Worm (Caenorhabditis elegans): ENCODE data around the gene oma-1.

ce11 chrIV:8850807-8851206, 38.0 kb upstream of the oma-1 start:
- TF ChIP-seq lin-32 (GFP tag; optimal IDR thresholded peaks at IDR 0.05) (no peak), ces-1 (GFP tag; optimal IDR thresholded peaks at IDR 0.05) (no peak), unc-62 (GFP tag; optimal IDR thresholded peaks at IDR 0.05) (no peak), lin-13 (tag; optimal IDR thresholded peaks at IDR 0.05) (no peak), pha-4 (tag; optimal IDR thresholded peaks at IDR 0.05) (no peak), nhr-76 (tag; optimal IDR thresholded peaks at IDR 0.05) (no peak), snpc-4 (tag; optimal IDR thresholded peaks at IDR 0.05) (no peak), unc-39 (tag; optimal IDR thresholded peaks at IDR 0.05) (no peak), sptf-1 (tag; optimal IDR thresholded peaks at IDR 0.05) (no peak), ceh-83 (GFP tag; optimal IDR thresholded peaks at IDR 0.05) (no peak), ceh-43 (GFP tag; optimal IDR thresholded peaks at IDR 0.05) (no peak), nhr-28 (tag; optimal IDR thresholded peaks at IDR 0.05) (no peak), nhr-237 (tag; optimal IDR thresholded peaks at IDR 0.05) (no peak)

Data from whole organism, mixed stage, embryonic.